Worm (Caenorhabditis elegans) whole organism, L4 larva: ENCODE data around the gene C12D5.4.

ENCODE experiments used
- ZK546.5 ChIP-seq, 2 experiments: sonication (generic microtip); optimal IDR thresholded peaks; 2 replicates each; lab custom pipeline; 2017; ENCODE audit warnings: missing biosample characterization in 2 of 2, missing genetic modification characterization in 2 of 2
- hlh-30 ChIP-seq: sonication (generic microtip); optimal IDR thresholded peaks from 2 replicates; lab custom pipeline; 2017; ENCODE audit warnings: antibody characterized with exemption, mild to moderate bottlenecking, missing genetic modification characterization, missing compliant biosample characterization; ENCODE audit not compliant: insufficient read depth
- lin-13 ChIP-seq: fragments of 150-350 bp; optimal IDR thresholded peaks from 2 replicates; lab custom pipeline; 2014; ENCODE audit warnings: missing biosample characterization, missing genetic modification reagents, missing genetic modification characterization
- lin-29 ChIP-seq: fragments of 200-800 bp; sonication (Bioruptor generic); IDR thresholded peaks from 2 replicates; pipeline ENCODE4 v1.3.6; 2022; ENCODE audit warnings: missing genetic modification reagents, missing genetic modification characterization, missing compliant biosample characterization
- nhr-28 ChIP-seq: fragments of 150-350 bp; optimal IDR thresholded peaks from 2 replicates; lab custom pipeline; 2014; ENCODE audit warnings: missing biosample characterization, missing genetic modification characterization
- set-16 ChIP-seq: fragments of 200-800 bp; sonication (Bioruptor generic); IDR thresholded peaks from 2 replicates; pipeline ENCODE4 v1.3.6; 2022; ENCODE audit warnings: missing genetic modification reagents, missing genetic modification characterization, missing compliant biosample characterization
- snpc-4 ChIP-seq: fragments of 150-350 bp; optimal IDR thresholded peaks from 2 replicates; lab custom pipeline; 2014; ENCODE audit warnings: missing biosample characterization, missing genetic modification characterization
- unc-39 ChIP-seq: sonication (generic microtip); optimal IDR thresholded peaks from 2 replicates; lab custom pipeline; 2017; ENCODE audit warnings: missing biosample characterization, missing genetic modification characterization
- unc-62 ChIP-seq, 3 experiments: fragments of 150-350 bp in 1 of 3; sonication (generic microtip); optimal IDR thresholded peaks in 2 of 3; peaks in 1 of 3; 1 replicate in 1 of 3; 2 replicates in 2 of 3; lab custom pipeline; 2014 to 2017; ENCODE audit warnings: missing biosample characterization in 3 of 3, missing genetic modification characterization in 3 of 3, missing genetic modification reagents in 3 of 3, missing genotype in 1 of 3
- zag-1 ChIP-seq: fragments of 150-350 bp; optimal IDR thresholded peaks from 2 replicates; lab custom pipeline; 2014; ENCODE audit warnings: missing biosample characterization, missing genetic modification characterization

DNA sequence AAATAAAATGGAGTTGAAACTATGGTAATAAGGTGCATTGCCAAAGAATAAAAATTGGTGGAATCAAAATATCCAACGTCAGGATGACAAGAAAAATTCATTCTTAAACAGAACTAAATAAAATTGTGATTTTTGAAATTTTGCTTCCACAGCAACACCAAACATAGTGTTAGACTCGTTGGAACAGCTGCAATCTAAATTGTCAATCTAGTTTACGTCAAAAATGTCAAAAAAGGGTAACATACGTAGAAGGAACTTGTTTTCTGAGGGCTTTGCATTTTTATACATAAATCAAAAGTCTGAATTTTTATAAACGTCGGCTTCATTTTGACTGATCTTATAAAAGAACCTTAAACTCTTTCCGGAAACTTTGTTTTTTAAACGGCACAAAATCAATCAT is 18.8 kb upstream of the C12D5.4 start, which contains the start of gene srh-200:
- TF ChIP-seq zag-1 (tag; lab: Kevin White, UChicago) (no peak), nhr-28 (tag; lab: Kevin White, UChicago) (no peak), set-16 (GFP tag; lab: Robert Waterston, UW) (no peak), hlh-30 (tag; lab: Kevin White, UChicago) (no peak), unc-62 (GFP tag; optimal IDR thresholded peaks at IDR 0.05 in 1 of 2; lab: Kevin White, UChicago) (peak in 1 of 2 experiments; percentile 33), unc-62 (tag; optimal IDR thresholded peaks at IDR 0.05; lab: Kevin White, UChicago) (no peak), lin-13 (GFP tag; lab: Kevin White, UChicago) (no peak), ZK546.5 (tag; optimal IDR thresholded peaks at IDR 0.05; lab: Kevin White, UChicago) (no peak), lin-29 (no peak), snpc-4 (no peak), unc-39 (tag; lab: Kevin White, UChicago) (no peak)
